Worm (Caenorhabditis elegans) whole organism, L1 larva: ENCODE results near the gene clec-148.
A peak's percentile ranks its signal among the peaks of the same experiment; 100 is the strongest.

Source experiments
- C04F5.9 ChIP-seq: sonication (generic microtip); optimal IDR thresholded peaks from 2 replicates; lab custom pipeline; 2016; ENCODE audit warnings: missing genetic modification characterization, missing compliant biosample characterization
- F16B12.6 ChIP-seq: fragments of 150-350 bp; optimal IDR thresholded peaks from 2 replicates; lab custom pipeline; 2014; ENCODE audit warnings: missing biosample characterization, missing genetic modification characterization
- aha-1 ChIP-seq: fragments of 150-350 bp; optimal IDR thresholded peaks from 2 replicates; lab custom pipeline; 2014; ENCODE audit warnings: missing biosample characterization, missing genetic modification characterization
- aly-2 ChIP-seq: fragments of 150-350 bp; optimal IDR thresholded peaks from 2 replicates; lab custom pipeline; 2014; ENCODE audit warnings: missing biosample characterization, missing genetic modification characterization
- ceh-8 ChIP-seq: fragments of 200-800 bp; sonication (Bioruptor generic); optimal IDR thresholded peaks from 2 replicates; lab custom pipeline; 2018; ENCODE audit warnings: mild to moderate bottlenecking, missing genetic modification characterization, moderate library complexity, missing compliant biosample characterization
- ceh-82 ChIP-seq, 3 experiments: fragments of 150-350 bp in 1 of 3; sonication (generic microtip) in 2 of 3; optimal IDR thresholded peaks; 2 replicates each; lab custom pipeline; 2014 to 2017; ENCODE audit warnings: missing biosample characterization in 3 of 3, missing genetic modification characterization in 3 of 3
- dpl-1 ChIP-seq, 3 experiments: fragments of 150-350 bp in 2 of 3; sonication (generic microtip) in 1 of 3; optimal IDR thresholded peaks; 2 replicates each; lab custom pipeline; 2014 to 2017; ENCODE audit warnings: missing biosample characterization in 3 of 3, missing genetic modification characterization in 3 of 3, missing genetic modification reagents in 3 of 3
- efl-1 ChIP-seq, 4 experiments: fragments of 150-350 bp; optimal IDR thresholded peaks in 3 of 4; peaks in 1 of 4; 1 replicate in 1 of 4; 2 replicates in 3 of 4; lab custom pipeline; 2014; ENCODE audit warnings: missing biosample characterization in 2 of 4, missing genetic modification characterization in 2 of 4, missing genetic modification reagents in 2 of 4
- egl-13 ChIP-seq: sonication (generic microtip); optimal IDR thresholded peaks from 2 replicates; lab custom pipeline; 2016; ENCODE audit warnings: missing genotype, missing genetic modification reagents, missing genetic modification characterization, missing compliant biosample characterization
- egl-27 ChIP-seq, 2 experiments: fragments of 150-350 bp in 1 of 2; sonication (generic microtip); optimal IDR thresholded peaks; 3 replicates each; lab custom pipeline; 2017 to 2018; ENCODE audit warnings: missing biosample characterization in 2 of 2, missing genetic modification characterization in 2 of 2, missing genetic modification reagents in 2 of 2
- elt-2 ChIP-seq: sonication (generic microtip); optimal IDR thresholded peaks from 2 replicates; lab custom pipeline; 2016; ENCODE audit warnings: missing genetic modification characterization, mild to moderate bottlenecking, inconsistent platforms, missing compliant biosample characterization, missing genetic modification reagents
- elt-3 ChIP-seq, 6 experiments: fragments of 150-350 bp in 1 of 6; sonication (generic microtip); optimal IDR thresholded peaks; 2 replicates each; lab custom pipeline; 2017 to 2018; ENCODE audit warnings: missing biosample characterization in 6 of 6, missing genetic modification characterization in 6 of 6, inconsistent platforms in 1 of 6
- ets-5 ChIP-seq: fragments of 200-800 bp; sonication (Bioruptor generic); IDR thresholded peaks from 2 replicates; pipeline ENCODE4 v1.3.6; 2022; ENCODE audit warnings: missing genetic modification characterization, missing compliant biosample characterization
- grh-1 ChIP-seq: fragments of 200-800 bp; sonication (Bioruptor generic); IDR thresholded peaks from 2 replicates; pipeline ENCODE4 v1.3.6; 2022; ENCODE audit warnings: missing genetic modification reagents, missing genetic modification characterization, missing compliant biosample characterization
- hlh-17 ChIP-seq: fragments of 200-800 bp; sonication (Bioruptor generic); optimal IDR thresholded peaks from 2 replicates; lab custom pipeline; 2018; ENCODE audit warnings: missing genetic modification characterization, mild to moderate bottlenecking, missing compliant biosample characterization, moderate library complexity, borderline replicate concordance
- hlh-4 ChIP-seq: sonication (generic microtip); optimal IDR thresholded peaks from 2 replicates; lab custom pipeline; 2016; ENCODE audit warnings: mild to moderate bottlenecking, missing genetic modification characterization, missing compliant biosample characterization
- hpl-2 ChIP-seq: fragments of 150-350 bp; optimal IDR thresholded peaks from 2 replicates; lab custom pipeline; 2014; ENCODE audit warnings: missing biosample characterization, missing genetic modification reagents, missing genetic modification characterization
- irx-1 ChIP-seq: sonication (generic microtip); optimal IDR thresholded peaks from 2 replicates; lab custom pipeline; 2016; ENCODE audit warnings: missing genetic modification characterization, missing compliant biosample characterization
- isw-1 ChIP-seq: fragments of 200-800 bp; sonication (Bioruptor generic); IDR thresholded peaks from 2 replicates; pipeline ENCODE4 v1.3.6; 2022; ENCODE audit warnings: missing genetic modification characterization, missing compliant biosample characterization
- jun-1 ChIP-seq: fragments of 150-350 bp; optimal IDR thresholded peaks from 2 replicates; lab custom pipeline; 2014; ENCODE audit warnings: missing biosample characterization, missing genetic modification reagents, missing genetic modification characterization
- lin-13 ChIP-seq: fragments of 150-350 bp; optimal IDR thresholded peaks from 2 replicates; lab custom pipeline; 2014; ENCODE audit warnings: missing biosample characterization, missing genetic modification reagents, missing genetic modification characterization
- lsy-2 ChIP-seq, 2 experiments: fragments of 150-350 bp; optimal IDR thresholded peaks; 2 replicates each; lab custom pipeline; 2014; ENCODE audit warnings: missing biosample characterization in 2 of 2, missing genetic modification characterization in 2 of 2
- mab-9 ChIP-seq: fragments of 200-800 bp; sonication (Bioruptor generic); IDR thresholded peaks from 2 replicates; pipeline ENCODE4 v1.3.6; 2022; ENCODE audit warnings: missing genetic modification reagents, missing genetic modification characterization, missing compliant biosample characterization
- mdl-1 ChIP-seq, 2 experiments: fragments of 150-350 bp; optimal IDR thresholded peaks; 2 replicates each; lab custom pipeline; 2014 to 2017; ENCODE audit warnings: missing biosample characterization in 2 of 2, missing genetic modification characterization in 2 of 2, inconsistent platforms in 1 of 2
- mep-1 ChIP-seq: fragments of 150-350 bp; optimal IDR thresholded peaks from 2 replicates; lab custom pipeline; 2014; ENCODE audit warnings: missing biosample characterization, missing genetic modification characterization
- nhr-11 ChIP-seq: fragments of 150-350 bp; optimal IDR thresholded peaks from 2 replicates; lab custom pipeline; 2014; ENCODE audit warnings: missing biosample characterization, missing genetic modification characterization
- nhr-19 ChIP-seq: fragments of 200-800 bp; sonication (Bioruptor generic); conservative IDR thresholded peaks from 2 replicates; pipeline ENCODE4 v1.3.6; 2022; ENCODE audit warnings: missing genetic modification characterization, missing compliant biosample characterization
- nhr-28 ChIP-seq: fragments of 150-350 bp; optimal IDR thresholded peaks from 2 replicates; lab custom pipeline; 2014; ENCODE audit warnings: missing biosample characterization, missing genetic modification characterization
- nhr-76 ChIP-seq: sonication (generic microtip); optimal IDR thresholded peaks from 2 replicates; lab custom pipeline; 2017; ENCODE audit warnings: missing biosample characterization, missing genetic modification characterization
- nhr-77 ChIP-seq: fragments of 150-350 bp; optimal IDR thresholded peaks from 2 replicates; lab custom pipeline; 2014; ENCODE audit warnings: missing biosample characterization, missing genetic modification characterization
- nhr-84 ChIP-seq: sonication (generic microtip); optimal IDR thresholded peaks from 2 replicates; lab custom pipeline; 2017; ENCODE audit warnings: missing biosample characterization, missing genetic modification characterization
- pag-3 ChIP-seq: sonication (generic microtip); optimal IDR thresholded peaks from 2 replicates; lab custom pipeline; 2017; ENCODE audit warnings: missing genetic modification characterization, mild to moderate bottlenecking, missing compliant biosample characterization, antibody characterized with exemption, borderline replicate concordance; ENCODE audit not compliant: insufficient read depth
- pqm-1 ChIP-seq: sonication (generic microtip); optimal IDR thresholded peaks from 3 replicates; lab custom pipeline; 2017; ENCODE audit warnings: missing biosample characterization, missing genetic modification characterization
- rnt-1 ChIP-seq: sonication (generic microtip); optimal IDR thresholded peaks from 2 replicates; lab custom pipeline; 2016; ENCODE audit warnings: mild to moderate bottlenecking, missing genetic modification characterization, moderate library complexity, missing compliant biosample characterization
- snpc-4 ChIP-seq: fragments of 150-350 bp; optimal IDR thresholded peaks from 2 replicates; lab custom pipeline; 2014; ENCODE audit warnings: missing biosample characterization, missing genetic modification characterization
- sox-4 ChIP-seq: sonication (generic microtip); optimal IDR thresholded peaks from 2 replicates; lab custom pipeline; 2016; ENCODE audit warnings: missing genetic modification characterization, missing compliant biosample characterization
- swsn-7 ChIP-seq: sonication (generic microtip); optimal IDR thresholded peaks from 2 replicates; lab custom pipeline; 2016; ENCODE audit warnings: missing genetic modification characterization, missing compliant biosample characterization
- unc-130 ChIP-seq: fragments of 150-350 bp; optimal IDR thresholded peaks from 2 replicates; lab custom pipeline; 2017; ENCODE audit warnings: missing biosample characterization, missing genetic modification characterization, inconsistent platforms
- unc-30 ChIP-seq: sonication (generic microtip); optimal IDR thresholded peaks from 2 replicates; lab custom pipeline; 2017; ENCODE audit warnings: missing biosample characterization, missing genetic modification characterization
- unc-86 ChIP-seq: sonication (generic microtip); optimal IDR thresholded peaks from 2 replicates; lab custom pipeline; 2016; ENCODE audit warnings: missing genetic modification characterization, missing compliant biosample characterization
- unc-98 ChIP-seq: fragments of 200-800 bp; sonication (Bioruptor generic); IDR thresholded peaks from 2 replicates; pipeline ENCODE4 v1.3.6; 2022; ENCODE audit warnings: missing genetic modification characterization, missing compliant biosample characterization
- vab-15 ChIP-seq: sonication (generic microtip); optimal IDR thresholded peaks from 2 replicates; lab custom pipeline; 2017; ENCODE audit warnings: missing genotype, mild to moderate bottlenecking, missing genetic modification characterization, missing compliant biosample characterization
- xbp-1 ChIP-seq: sonication (generic microtip); optimal IDR thresholded peaks from 2 replicates; lab custom pipeline; 2016; ENCODE audit warnings: missing genetic modification characterization, missing compliant biosample characterization
- zip-4 ChIP-seq: fragments of 200-800 bp; sonication (Bioruptor generic); optimal IDR thresholded peaks from 2 replicates; lab custom pipeline; 2018; ENCODE audit warnings: mild to moderate bottlenecking, missing genetic modification characterization, moderate library complexity, missing compliant biosample characterization
- ztf-11 ChIP-seq, 2 experiments: sonication (generic microtip); optimal IDR thresholded peaks; 2 replicates each; lab custom pipeline; 2016 to 2017; ENCODE audit warnings: missing genetic modification characterization in 2 of 2, missing biosample characterization in 1 of 2, missing compliant biosample characterization in 1 of 2

clec-148 gene

ce11 chrIII:140904-141303 lies 34.7 kb downstream of the clec-148 start, which contains the start of gene fbxb-81:
fbxb-81 (minus strand) TSS chrIII:141217.
- no peak for TF ChIP-seq nhr-19 (GFP tag; lab: Robert Waterston, UW)
- no peak for TF ChIP-seq nhr-84 (tag; lab: Kevin White, UChicago)
- TF ChIP-seq nhr-11 = no peak
- no peak for TF ChIP-seq isw-1 (GFP tag; lab: Robert Waterston, UW)

ce11 chrIII:134194-134593 lies 41.4 kb downstream of the clec-148 start, which contains the start of gene pals-25:
pals-25 (plus strand) TSS chrIII:134494.
- TF ChIP-seq aly-2 (tag; lab: Kevin White, UChicago) = no peak
- TF ChIP-seq unc-30 (tag; lab: Kevin White, UChicago) = no peak
- no peak for TF ChIP-seq lsy-2 (tag; optimal IDR thresholded peaks at IDR 0.05; lab: Kevin White, UChicago)
- no peak for TF ChIP-seq hlh-17 (GFP tag; lab: Kevin White, UChicago)
- TF ChIP-seq unc-98 = no peak
- no peak for TF ChIP-seq pag-3 (tag; lab: Kevin White, UChicago)
- TF ChIP-seq C04F5.9 = no peak
- TF ChIP-seq unc-130 = no peak
- TF ChIP-seq isw-1 (GFP tag; lab: Robert Waterston, UW) = no peak
- no peak for TF ChIP-seq nhr-77 (tag; lab: Kevin White, UChicago)
- no peak for TF ChIP-seq egl-13 (tag; lab: Kevin White, UChicago)
- TF ChIP-seq nhr-11 = no peak
- TF ChIP-seq dpl-1 (GFP tag; optimal IDR thresholded peaks at IDR 0.05; lab: Kevin White, UChicago) = no peak
- no peak for TF ChIP-seq elt-2 (tag; lab: Kevin White, UChicago)

DNA sequence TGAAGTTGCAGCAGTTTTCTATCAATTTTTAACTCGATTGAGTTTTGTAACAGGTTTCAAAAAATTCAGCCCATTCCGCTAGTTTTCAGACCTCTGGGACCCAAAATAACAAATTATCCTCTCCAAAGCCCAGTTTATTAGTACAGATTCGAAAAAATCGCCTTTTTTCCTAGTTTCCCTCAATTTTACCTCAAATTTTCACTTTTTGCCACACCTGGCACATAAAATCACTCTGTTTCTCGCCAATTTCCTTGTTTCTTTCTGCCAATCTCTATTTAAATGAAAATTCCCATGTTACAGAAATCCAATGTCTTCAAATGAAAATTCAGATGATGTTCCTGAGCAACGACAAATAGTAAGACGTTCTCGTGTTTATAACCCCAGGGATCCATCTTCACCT lies 43.5 kb downstream of the clec-148 start, which contains the start of gene pals-22:
Gene pals-22 (plus strand): TSS at position 301 of the 400 bp plus-strand sequence.
- TF ChIP-seq mep-1 (tag; lab: Kevin White, UChicago) (no peak), nhr-11 (no peak), rnt-1 (tag; lab: Kevin White, UChicago) (no peak), ceh-8 (GFP tag; lab: Kevin White, UChicago) (no peak), nhr-28 (tag; lab: Kevin White, UChicago) (no peak), ztf-11 (tag; optimal IDR thresholded peaks at IDR 0.05; lab: Kevin White, UChicago) (no peak), swsn-7 (no peak), isw-1 (GFP tag; lab: Robert Waterston, UW) (no peak), nhr-19 (GFP tag; lab: Robert Waterston, UW) (no peak), ceh-82 (tag; optimal IDR thresholded peaks at IDR 0.05; lab: Kevin White, UChicago) (no peak), efl-1 (optimal IDR thresholded peaks at IDR 0.05; lab: Kevin White, UChicago) (no peak), efl-1 (GFP tag; optimal IDR thresholded peaks at IDR 0.05 in 1 of 2; lab: Kevin White, UChicago) (no peak), unc-130 (no peak), mab-9 (GFP tag; lab: Robert Waterston, UW) (no peak), elt-2 (tag; lab: Kevin White, UChicago) (no peak), C04F5.9 (no peak), lin-13 (GFP tag; lab: Kevin White, UChicago) (no peak)

DNA sequence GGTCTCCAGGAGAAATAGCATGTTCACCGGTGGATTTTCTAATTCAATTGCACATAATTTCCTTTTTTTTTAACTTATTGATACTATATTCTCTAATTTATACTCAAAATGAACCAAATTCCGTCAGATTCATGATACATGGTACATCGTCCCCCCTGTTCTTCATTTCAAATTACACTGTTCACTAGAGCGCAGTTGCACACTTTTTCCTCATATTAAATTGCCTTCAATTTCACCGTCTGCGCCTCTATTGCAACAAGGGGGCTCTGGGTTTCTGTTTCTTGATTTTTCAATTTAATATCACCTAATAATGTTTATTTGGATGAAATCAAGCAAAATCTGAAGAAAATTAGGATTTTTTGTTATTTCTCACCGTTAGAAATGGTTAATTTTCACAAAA lies 44.0 kb downstream of the clec-148 start:
- TF ChIP-seq nhr-76 (tag; lab: Kevin White, UChicago) (no peak), unc-86 (tag; lab: Kevin White, UChicago) (peak; percentile 15), xbp-1 (tag; lab: Kevin White, UChicago) (peak; percentile 44), hlh-4 (tag; lab: Kevin White, UChicago) (no peak), ets-5 (no peak), swsn-7 (peak; percentile 50), irx-1 (peak; percentile 9), isw-1 (GFP tag; lab: Robert Waterston, UW) (no peak; the same call in 1 of the 2 replicates), jun-1 (tag; lab: Kevin White, UChicago) (no peak), nhr-11 (no peak), egl-27 (tag; optimal IDR thresholded peaks at IDR 0.05; lab: Kevin White, UChicago) (no peak), mdl-1 (tag; optimal IDR thresholded peaks at IDR 0.05; lab: Kevin White, UChicago) (no peak), F16B12.6 (tag; lab: Kevin White, UChicago) (peak; percentile 60), sox-4 (tag; lab: Kevin White, UChicago) (no peak), hpl-2 (GFP tag; lab: Kevin White, UChicago) (no peak), grh-1 (no peak), vab-15 (tag; lab: Kevin White, UChicago) (peak; percentile 89), dpl-1 (GFP tag; optimal IDR thresholded peaks at IDR 0.05; lab: Kevin White, UChicago) (peak; percentile 32 to 72 (median 60)), elt-3 (tag; optimal IDR thresholded peaks at IDR 0.05; lab: Kevin White, UChicago) (no peak), aha-1 (tag; lab: Kevin White, UChicago) (no peak), ceh-82 (tag; optimal IDR thresholded peaks at IDR 0.05; lab: Kevin White, UChicago) (peak in 2 of 3 experiments; percentile 2 to 70), nhr-84 (tag; lab: Kevin White, UChicago) (no peak), snpc-4 (tag; lab: Kevin White, UChicago) (peak; percentile 16), zip-4 (GFP tag; lab: Kevin White, UChicago) (no peak), pqm-1 (no peak)
